Fruit fly (Drosophila melanogaster) S2 (cell line): ENCODE measurements around the gene CG13258.

Experiments
- CG8478 ChIP-seq: fragments of >200 bp; optimal IDR thresholded peaks from 2 replicates; lab custom pipeline; 2018
- CTCF ChIP-seq, 2 experiments: fragments of >200 bp; optimal IDR thresholded peaks; 2 replicates each; lab custom pipeline; 2018

- TF ChIP-seq CTCF (optimal IDR thresholded peaks at IDR 0.05; lab: Kevin White, UChicago) (no peak), CG8478 (lab: Kevin White, UChicago) (no peak)
Observed at dm6 chr2L:16325515-16326257, 32.9 kb upstream of the CG13258 start, which contains the start of gene cact.
